Fruit fly (Drosophila melanogaster) ovary, adult (tissue): Measurements from ENCODE around the gene CG5793.
A peak's percentile ranks its signal among the peaks of the same experiment; 100 is the strongest.

ENCODE experiments used
- CG17801 ChIP-seq: fragments of 200-800 bp; optimal IDR thresholded peaks from 2 replicates; lab custom pipeline; 2019; ENCODE audit warnings: missing biosample characterization, mild to moderate bottlenecking, missing genetic modification characterization, moderate library complexity; ENCODE audit not compliant: partially characterized antibody

CG5793 gene

dm6 chr3R:21141341-21141740 is 14.0 kb downstream of the CG5793 start:
- no peak for TF ChIP-seq CG17801 (GFP tag; lab: Kevin White, UChicago)

- no peak for TF ChIP-seq CG17801 (GFP tag; lab: Kevin White, UChicago)
Measured at dm6 chr3R:21150090-21150489, 22.7 kb downstream of the CG5793 start.

dm6 chr3R:21151090-21151870 is 23.9 kb downstream of the CG5793 start:
- peak; percentile 43 for TF ChIP-seq CG17801 (GFP tag; lab: Kevin White, UChicago)

dm6 chr3R:21152856-21153278 is 25.5 kb downstream of the CG5793 start:
- peak; percentile 99 for TF ChIP-seq CG17801 (GFP tag; lab: Kevin White, UChicago)

dm6 chr3R:21154130-21154529 is 26.8 kb downstream of the CG5793 start:
- TF ChIP-seq CG17801 (GFP tag; lab: Kevin White, UChicago) = no peak

- no peak for TF ChIP-seq CG17801 (GFP tag; lab: Kevin White, UChicago)
Measured at dm6 chr3R:21155931-21156488, 28.6 kb downstream of the CG5793 start.

dm6 chr3R:21156572-21157480 is 29.5 kb downstream of the CG5793 start:
- TF ChIP-seq CG17801 (GFP tag; lab: Kevin White, UChicago) = peak; percentile 64

dm6 chr3R:21158643-21159042 is 31.3 kb downstream of the CG5793 start:
- TF ChIP-seq CG17801 (GFP tag; lab: Kevin White, UChicago) = no peak

- TF ChIP-seq CG17801 (GFP tag; lab: Kevin White, UChicago) = no peak
Measured at dm6 chr3R:21161042-21161532, 33.7 kb downstream of the CG5793 start, which contains the start of gene cDIP. Gene cDIP, minus strand, starts transcription at chr3R:21161092.

- no peak for TF ChIP-seq CG17801 (GFP tag; lab: Kevin White, UChicago)
Measured at dm6 chr3R:21161620-21162029, 34.3 kb downstream of the CG5793 start.

- TF ChIP-seq CG17801 (GFP tag; lab: Kevin White, UChicago) = no peak
Measured at dm6 chr3R:21163318-21163828, 36.0 kb downstream of the CG5793 start, which contains the start of gene CG5810. Gene CG5810, plus strand, starts transcription at chr3R:21163778.

- no peak for TF ChIP-seq CG17801 (GFP tag; lab: Kevin White, UChicago)
Measured at dm6 chr3R:21168105-21168504, 40.7 kb downstream of the CG5793 start, which contains the start of gene Snmp1. Gene Snmp1, minus strand, starts transcription at chr3R:21168205.

- TF ChIP-seq CG17801 (GFP tag; lab: Kevin White, UChicago) = peak; percentile 52
Measured at dm6 chr3R:21169525-21170149, 42.3 kb downstream of the CG5793 start.

- no peak for TF ChIP-seq CG17801 (GFP tag; lab: Kevin White, UChicago)
Measured at dm6 chr3R:21176663-21177145, 49.3 kb downstream of the CG5793 start.
